Worm (Caenorhabditis elegans): Measurements from ENCODE around the gene try-8.

try-8 gene

ce11 chrV:7465509-7465908, 11.4 kb upstream of the try-8 start, which contains the start of gene F25E5.1 (continued):
- TF ChIP-seq nhr-11 (tag; optimal IDR thresholded peaks at IDR 0.05) (no peak), nfya-1 (tag; optimal IDR thresholded peaks at IDR 0.05) (peak; percentile 70), elt-2 (tag; optimal IDR thresholded peaks at IDR 0.05) (peak; percentile 30), ceh-6 (GFP tag; optimal IDR thresholded peaks at IDR 0.05) (no peak), tbx-7 (tag; optimal IDR thresholded peaks at IDR 0.05) (peak; percentile 53)

DNA sequence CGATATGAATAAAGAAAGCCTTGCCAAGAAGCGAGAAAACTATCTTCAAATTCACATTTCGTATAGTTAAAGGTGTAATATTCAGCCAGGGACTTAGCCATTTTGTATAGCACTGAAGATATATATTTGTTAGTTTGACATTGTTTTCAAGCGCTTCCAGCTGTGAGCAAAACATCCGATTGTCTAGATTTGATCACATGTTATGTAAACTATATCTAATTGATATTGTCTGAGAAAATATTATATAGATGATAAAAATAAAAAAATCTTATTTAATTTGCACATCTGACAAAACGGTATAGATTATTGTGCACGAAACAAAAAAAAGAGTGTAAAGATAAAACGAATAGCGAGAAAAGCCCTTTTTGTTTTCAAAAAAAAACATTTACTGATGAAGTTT, 10.6 kb upstream of the try-8 start, which contains the start of gene srh-89:
srh-89 (minus strand) TSS at position 101 of the 400 bp plus-strand sequence.
- TF ChIP-seq tbx-2 (tag; optimal IDR thresholded peaks at IDR 0.05) (no peak), pat-9 (tag; optimal IDR thresholded peaks at IDR 0.05) (no peak), K09A11.1 (tag; optimal IDR thresholded peaks at IDR 0.05; ENCODE audit: insufficient read depth) (no peak), ceh-31 (tag; optimal IDR thresholded peaks at IDR 0.05) (no peak)

- no peak for TF ChIP-seq lim-6 (tag; optimal IDR thresholded peaks at IDR 0.05)
- TF ChIP-seq ahr-1 (tag; optimal IDR thresholded peaks at IDR 0.05), result no peak
- no peak for TF ChIP-seq ref-2 (tag; optimal IDR thresholded peaks at IDR 0.05)
- TF ChIP-seq mec-3 (tag; optimal IDR thresholded peaks at IDR 0.05; ENCODE audit: borderline replicate concordance), result no peak
- no peak for TF ChIP-seq K09A11.1 (tag; optimal IDR thresholded peaks at IDR 0.05; ENCODE audit: insufficient read depth)
- no peak for TF ChIP-seq ceh-9 (tag; optimal IDR thresholded peaks at IDR 0.05)
- no peak for TF ChIP-seq Y22D7AL.16 (tag; optimal IDR thresholded peaks at IDR 0.05)
- TF ChIP-seq pqm-1 (tag; optimal IDR thresholded peaks at IDR 0.05), result no peak
- no peak for TF ChIP-seq dve-1 (tag; optimal IDR thresholded peaks at IDR 0.05)
- no peak for TF ChIP-seq C08G9.2 (tag; optimal IDR thresholded peaks at IDR 0.05)
- no peak for TF ChIP-seq sox-2 (GFP tag; IDR thresholded peaks at IDR 0.05)
- TF ChIP-seq tbx-7 (tag; optimal IDR thresholded peaks at IDR 0.05), result no peak
- no peak for TF ChIP-seq ceh-45 (GFP tag; IDR thresholded peaks at IDR 0.05)
- no peak for TF ChIP-seq rnt-1 (tag; optimal IDR thresholded peaks at IDR 0.05)
- no peak for TF ChIP-seq pros-1 (tag; optimal IDR thresholded peaks at IDR 0.05)
- TF ChIP-seq hlh-30 (tag; optimal IDR thresholded peaks at IDR 0.05; ENCODE audit: insufficient read depth), result no peak
- TF ChIP-seq odd-2 (tag; optimal IDR thresholded peaks at IDR 0.05), result no peak
- no peak for TF ChIP-seq ceh-48 (tag; optimal IDR thresholded peaks at IDR 0.05)
- TF ChIP-seq lin-11 (tag; optimal IDR thresholded peaks at IDR 0.05), result no peak
These were observed 6.8 kb upstream of the try-8 start, which contains the start of gene srh-92 for ce11 chrV:7460898-7461297. Gene srh-92, minus strand, starts transcription at chrV:7460998.

ce11 chrV:7455008-7455407, 872 bp upstream of the try-8 start, which contains the start of gene F25E5.2:
Gene F25E5.2, plus strand, starts transcription at chrV:7455308.
- TF ChIP-seq unc-55 (GFP tag; optimal IDR thresholded peaks at IDR 0.05), result no peak
- TF ChIP-seq ceh-48 (tag; optimal IDR thresholded peaks at IDR 0.05), result no peak
- no peak for TF ChIP-seq hlh-8 (tag; optimal IDR thresholded peaks at IDR 0.05)
- no peak for TF ChIP-seq sox-2 (GFP tag; IDR thresholded peaks at IDR 0.05)
- TF ChIP-seq nhr-232 (tag; optimal IDR thresholded peaks at IDR 0.05), result no peak
- TF ChIP-seq eyg-1 (tag; optimal IDR thresholded peaks at IDR 0.05), result no peak
- TF ChIP-seq mec-3 (tag; optimal IDR thresholded peaks at IDR 0.05; ENCODE audit: borderline replicate concordance), result no peak
- TF ChIP-seq syd-9 (tag; optimal IDR thresholded peaks at IDR 0.05), result no peak
- TF ChIP-seq C38D4.7 (GFP tag; optimal IDR thresholded peaks at IDR 0.05), result no peak
- no peak for TF ChIP-seq ceh-45 (GFP tag; IDR thresholded peaks at IDR 0.05)
- no peak for TF ChIP-seq pros-1 (tag; optimal IDR thresholded peaks at IDR 0.05)

ce11 chrV:7451421-7451820, 2.7 kb downstream of the try-8 start, which contains the start of gene try-11:
Gene try-11, plus strand, starts transcription at chrV:7451721.
- TF ChIP-seq nfya-1 (tag; optimal IDR thresholded peaks at IDR 0.05) (no peak), unc-55 (GFP tag; optimal IDR thresholded peaks at IDR 0.05) (no peak), sox-2 (GFP tag; IDR thresholded peaks at IDR 0.05) (no peak), pha-2 (tag; optimal IDR thresholded peaks at IDR 0.05) (no peak), lim-6 (tag; optimal IDR thresholded peaks at IDR 0.05) (no peak), nhr-232 (tag; optimal IDR thresholded peaks at IDR 0.05) (no peak), che-1 (tag; optimal IDR thresholded peaks at IDR 0.05) (no peak), tbx-2 (tag; optimal IDR thresholded peaks at IDR 0.05) (no peak), ceh-45 (GFP tag; IDR thresholded peaks at IDR 0.05) (no peak)
